Fruit fly (Drosophila melanogaster) whole organism, embryonic: ENCODE data around the gene pug.

Experiments
- CG10147 ChIP-seq: fragments of 200-800 bp; sonication (Bioruptor generic); optimal IDR thresholded peaks from 2 replicates; lab custom pipeline; 2019; ENCODE audit warnings: missing biosample characterization, mild to moderate bottlenecking, missing genetic modification characterization, moderate library complexity
- CG10959 ChIP-seq: fragments of 200-800 bp; sonication (Bioruptor generic); IDR thresholded peaks from 2 replicates; pipeline ENCODE4 v1.3.6; 2022; ENCODE audit warnings: missing biosample characterization, missing genetic modification characterization
- CG11247 ChIP-seq: fragments of 200-800 bp; sonication (Bioruptor generic); IDR thresholded peaks from 2 replicates; pipeline ENCODE4 v1.3.6; 2022; ENCODE audit warnings: missing biosample characterization, missing genetic modification characterization
- CG12942 ChIP-seq: fragments of 200-800 bp; sonication (Bioruptor generic); optimal IDR thresholded peaks from 3 replicates; lab custom pipeline; 2016; ENCODE audit warnings: missing biosample characterization, missing genetic modification characterization
- CG14667 ChIP-seq: fragments of 200-800 bp; sonication (Bioruptor generic); IDR thresholded peaks from 2 replicates; pipeline ENCODE4 v1.3.6; 2022; ENCODE audit warnings: missing biosample characterization, missing genetic modification characterization
- CG14965 ChIP-seq: fragments of 200-800 bp; sonication (Bioruptor generic); optimal IDR thresholded peaks from 2 replicates; lab custom pipeline; 2016; ENCODE audit warnings: missing biosample characterization, missing genetic modification characterization, borderline replicate concordance
- CG16863 ChIP-seq: fragments of 200-800 bp; sonication (Bioruptor generic); optimal IDR thresholded peaks from 3 replicates; lab custom pipeline; 2016; ENCODE audit warnings: missing biosample characterization, missing genetic modification characterization
- CG17568 ChIP-seq: fragments of 200-800 bp; sonication (Bioruptor generic); optimal IDR thresholded peaks from 2 replicates; lab custom pipeline; 2018; ENCODE audit warnings: missing biosample characterization, mild to moderate bottlenecking, missing genetic modification characterization, moderate library complexity
- CG18011 ChIP-seq: fragments of 200-800 bp; sonication (Bioruptor generic); optimal IDR thresholded peaks from 2 replicates; lab custom pipeline; 2017; ENCODE audit warnings: missing biosample characterization, missing genetic modification characterization, mild to moderate bottlenecking, moderate library complexity, missing genotype
- CG2202 ChIP-seq: fragments of 200-800 bp; sonication (Bioruptor generic); optimal IDR thresholded peaks from 2 replicates; lab custom pipeline; 2018; ENCODE audit warnings: missing biosample characterization, mild to moderate bottlenecking, missing genetic modification characterization
- CG4360 ChIP-seq: fragments of 200-800 bp; sonication (Bioruptor generic); IDR thresholded peaks from 2 replicates; pipeline ENCODE4 v1.3.6; 2022; ENCODE audit warnings: missing biosample characterization, missing genetic modification characterization
- CG6791 ChIP-seq: fragments of 200-800 bp; sonication (Bioruptor generic); IDR thresholded peaks from 3 replicates; pipeline ENCODE4 v1.3.6; 2022; ENCODE audit warnings: missing biosample characterization, missing genetic modification characterization; ENCODE audit not compliant: partially characterized antibody
- CG7556 ChIP-seq: fragments of 200-800 bp; sonication (Bioruptor generic); optimal IDR thresholded peaks from 2 replicates; lab custom pipeline; 2017; ENCODE audit warnings: missing biosample characterization, mild to moderate bottlenecking, missing genetic modification characterization
- CG7786 ChIP-seq: fragments of 200-800 bp; sonication (Bioruptor generic); optimal IDR thresholded peaks from 2 replicates; lab custom pipeline; 2016; ENCODE audit warnings: missing biosample characterization, missing genetic modification characterization
- CG9817 ChIP-seq: fragments of 200-800 bp; sonication (Bioruptor generic); optimal IDR thresholded peaks from 2 replicates; lab custom pipeline; 2018; ENCODE audit warnings: missing biosample characterization, mild to moderate bottlenecking, missing genetic modification characterization, moderate library complexity
- CHES-1-like ChIP-seq: fragments of 200-800 bp; sonication (Bioruptor generic); optimal IDR thresholded peaks from 2 replicates; lab custom pipeline; 2016; ENCODE audit warnings: missing biosample characterization, missing genetic modification characterization
- Dek ChIP-seq: fragments of 200-800 bp; sonication (Bioruptor generic); optimal IDR thresholded peaks from 3 replicates; lab custom pipeline; 2019; ENCODE audit warnings: missing biosample characterization, mild to moderate bottlenecking, missing genetic modification characterization, moderate library complexity
- Dip3 ChIP-seq: fragments of 200-800 bp; sonication (Bioruptor generic); optimal IDR thresholded peaks from 3 replicates; lab custom pipeline; 2016; ENCODE audit warnings: missing biosample characterization, missing genetic modification characterization
- Dll ChIP-seq: fragments of 200-800 bp; sonication (Bioruptor generic); IDR thresholded peaks from 4 replicates; pipeline ENCODE4 v1.3.6; 2022; ENCODE audit warnings: missing biosample characterization, missing genetic modification characterization; ENCODE audit not compliant: partially characterized antibody
- Ets65A ChIP-seq: fragments of 200-800 bp; sonication (Bioruptor generic); peaks from one replicate; lab custom pipeline; 2016; ENCODE audit warnings: missing biosample characterization, missing genetic modification characterization
- Fer1 ChIP-seq: fragments of 200-800 bp; sonication (Bioruptor generic); optimal IDR thresholded peaks from 2 replicates; lab custom pipeline; 2017; ENCODE audit warnings: missing biosample characterization, mild to moderate bottlenecking, missing genetic modification characterization
- GATAe ChIP-seq: fragments of 200-800 bp; sonication (Bioruptor generic); conservative IDR thresholded peaks from 2 replicates; pipeline ENCODE4 v1.3.6; 2022; ENCODE audit warnings: missing biosample characterization, missing genetic modification characterization
- HLH54F ChIP-seq: fragments of 200-800 bp; sonication (Bioruptor generic); optimal IDR thresholded peaks from 3 replicates; lab custom pipeline; 2016; ENCODE audit warnings: missing biosample characterization, missing genetic modification characterization
- Kr ChIP-seq: fragments of 200-800 bp; sonication (Bioruptor generic); optimal IDR thresholded peaks from 2 replicates; lab custom pipeline; 2017; ENCODE audit warnings: missing biosample characterization, mild to moderate bottlenecking, missing genetic modification characterization
- NC2α ChIP-seq: fragments of 200-800 bp; sonication (Bioruptor generic); optimal IDR thresholded peaks from 2 replicates; lab custom pipeline; 2016; ENCODE audit warnings: missing biosample characterization, missing genetic modification characterization
- NK7.1 ChIP-seq: fragments of 200-800 bp; sonication (Bioruptor generic); optimal IDR thresholded peaks from 3 replicates; lab custom pipeline; 2016; ENCODE audit warnings: missing biosample characterization, missing genetic modification characterization
- NfI ChIP-seq: fragments of 200-800 bp; sonication (Bioruptor generic); optimal IDR thresholded peaks from 3 replicates; lab custom pipeline; 2018; ENCODE audit warnings: missing biosample characterization, mild to moderate bottlenecking, missing genetic modification characterization, moderate library complexity
- aop ChIP-seq: fragments of 200-800 bp; sonication (Bioruptor generic); IDR thresholded peaks from 2 replicates; pipeline ENCODE4 v1.3.6; 2022; ENCODE audit warnings: missing biosample characterization, missing genetic modification characterization
- ap ChIP-seq: fragments of 200-800 bp; sonication (Bioruptor generic); IDR thresholded peaks from 2 replicates; pipeline ENCODE4 v1.3.6; 2022; ENCODE audit warnings: missing biosample characterization, missing genetic modification characterization
- bcd ChIP-seq: fragments of 200-800 bp; sonication (Bioruptor generic); optimal IDR thresholded peaks from 2 replicates; lab custom pipeline; 2017; ENCODE audit warnings: missing biosample characterization, mild to moderate bottlenecking, missing genetic modification characterization
- ci ChIP-seq: fragments of 200-800 bp; sonication (Bioruptor generic); IDR thresholded peaks from 3 replicates; pipeline ENCODE4 v1.3.6; 2022; ENCODE audit warnings: missing biosample characterization, missing genetic modification characterization
- dpn ChIP-seq, 2 experiments: fragments of 200-800 bp; sonication (Bioruptor generic); optimal IDR thresholded peaks; 3 replicates each; lab custom pipeline; 2016; ENCODE audit warnings: missing biosample characterization in 2 of 2, missing genetic modification characterization in 2 of 2
- exex ChIP-seq: fragments of 200-800 bp; sonication (Bioruptor generic); optimal IDR thresholded peaks from 4 replicates; lab custom pipeline; 2018; ENCODE audit warnings: missing biosample characterization, mild to moderate bottlenecking, missing genetic modification characterization, moderate library complexity
- fu2 ChIP-seq: fragments of 200-800 bp; sonication (Bioruptor generic); optimal IDR thresholded peaks from 2 replicates; lab custom pipeline; 2016; ENCODE audit warnings: missing biosample characterization, missing genetic modification characterization
- gcm ChIP-seq: fragments of 200-800 bp; sonication (Bioruptor generic); optimal IDR thresholded peaks from 2 replicates; lab custom pipeline; 2019; ENCODE audit warnings: missing biosample characterization, mild to moderate bottlenecking, missing genetic modification characterization, moderate library complexity
- gfzf ChIP-seq: fragments of 200-800 bp; sonication (Bioruptor generic); optimal IDR thresholded peaks from 2 replicates; lab custom pipeline; 2016; ENCODE audit warnings: missing biosample characterization, mild to moderate bottlenecking, missing genetic modification characterization, moderate library complexity
- grau ChIP-seq: fragments of 200-800 bp; optimal IDR thresholded peaks from 3 replicates; lab custom pipeline; 2019; ENCODE audit warnings: missing biosample characterization, mild to moderate bottlenecking, missing genetic modification characterization, moderate library complexity
- gsb ChIP-seq: fragments of 200-800 bp; sonication (Bioruptor generic); IDR thresholded peaks from 2 replicates; pipeline ENCODE4 v1.3.6; 2022; ENCODE audit warnings: missing biosample characterization, missing genetic modification characterization
- mam ChIP-seq: fragments of 200-800 bp; sonication (Bioruptor generic); optimal IDR thresholded peaks from 3 replicates; lab custom pipeline; 2016; ENCODE audit warnings: missing biosample characterization, missing genetic modification characterization
- nau ChIP-seq: fragments of 200-800 bp; sonication (Bioruptor generic); optimal IDR thresholded peaks from 3 replicates; lab custom pipeline; 2017; ENCODE audit warnings: missing biosample characterization, mild to moderate bottlenecking, missing genetic modification characterization, missing genetic modification reagents
- odd ChIP-seq: fragments of 200-800 bp; sonication (Bioruptor generic); optimal IDR thresholded peaks from 2 replicates; lab custom pipeline; 2017; ENCODE audit warnings: missing biosample characterization, mild to moderate bottlenecking, missing genetic modification characterization
- row ChIP-seq: fragments of 200-800 bp; sonication (Bioruptor generic); IDR thresholded peaks from 3 replicates; pipeline ENCODE4 v1.3.6; 2022; ENCODE audit warnings: missing biosample characterization, missing genetic modification characterization
- schlank ChIP-seq: fragments of 200-800 bp; sonication (Bioruptor generic); optimal IDR thresholded peaks from 2 replicates; lab custom pipeline; 2018; ENCODE audit warnings: missing biosample characterization, mild to moderate bottlenecking, missing genetic modification characterization
- sens ChIP-seq: fragments of 200-800 bp; sonication (Bioruptor generic); peaks from one replicate; lab custom pipeline; 2016; ENCODE audit warnings: missing biosample characterization, missing genetic modification characterization
- sim ChIP-seq: fragments of 200-800 bp; sonication (Bioruptor generic); IDR thresholded peaks from 2 replicates; pipeline ENCODE4 v1.3.6; 2022; ENCODE audit warnings: missing biosample characterization, missing genetic modification characterization
- tgo ChIP-seq: fragments of 200-800 bp; sonication (Bioruptor generic); IDR thresholded peaks from 3 replicates; pipeline ENCODE4 v1.3.6; 2022; ENCODE audit warnings: missing biosample characterization, missing genetic modification characterization
- tll ChIP-seq, 2 experiments: fragments of 200-800 bp in 1 of 2; fragments of >200 bp in 1 of 2; sonication (Bioruptor generic) in 1 of 2; optimal IDR thresholded peaks; 2 replicates each; lab custom pipeline; 2017 to 2019; ENCODE audit warnings: missing biosample characterization in 2 of 2, missing genetic modification characterization in 2 of 2, mild to moderate bottlenecking in 1 of 2, moderate library complexity in 1 of 2
- tna ChIP-seq: fragments of 200-800 bp; sonication (Bioruptor generic); IDR thresholded peaks from 2 replicates; pipeline ENCODE4 v1.3.6; 2022; ENCODE audit warnings: missing biosample characterization, missing genetic modification characterization; ENCODE audit not compliant: partially characterized antibody
- wek ChIP-seq: fragments of 200-800 bp; sonication (Bioruptor generic); optimal IDR thresholded peaks from 3 replicates; lab custom pipeline; 2018; ENCODE audit warnings: missing biosample characterization, mild to moderate bottlenecking, missing genetic modification characterization, moderate library complexity
- wor ChIP-seq: fragments of 200-800 bp; sonication (Bioruptor generic); IDR thresholded peaks from 2 replicates; pipeline ENCODE4 v1.3.6; 2022; ENCODE audit warnings: missing biosample characterization, missing genetic modification characterization
- zf30C ChIP-seq: fragments of 200-800 bp; sonication (Bioruptor generic); optimal IDR thresholded peaks from 3 replicates; lab custom pipeline; 2018; ENCODE audit warnings: missing biosample characterization, mild to moderate bottlenecking, missing genetic modification characterization

Gene pug

DNA sequence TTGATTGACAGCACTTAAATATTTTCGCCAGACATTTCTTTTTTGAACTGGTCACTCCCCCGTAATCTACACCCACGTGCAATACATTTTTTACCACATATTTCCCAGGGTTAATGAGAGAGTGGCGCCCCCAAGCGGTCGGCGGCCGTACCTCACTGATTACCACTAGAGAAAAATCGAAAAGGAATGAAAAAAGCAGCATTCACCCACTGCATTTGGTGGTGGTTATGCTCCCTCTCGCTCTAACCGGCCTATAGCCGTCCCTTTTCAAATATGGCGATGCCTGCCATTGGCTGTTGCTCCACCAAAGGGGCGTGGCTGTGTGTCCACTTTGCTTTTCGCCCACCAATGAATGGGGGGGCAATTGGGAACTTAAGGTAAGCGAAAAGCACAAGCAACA lies 31.4 kb upstream of the pug start (continued):
- TF ChIP-seq CHES-1-like (GFP tag; lab: Kevin White, UChicago) (peak; percentile 14), Dll (GFP tag; lab: Robert Waterston, UW) (no peak), Ets65A (GFP tag; lab: Kevin White, UChicago) (no peak), CG14965 (peak; percentile 98), gsb (GFP tag; lab: Robert Waterston, UW) (peak; percentile 39; the same call in 1 of the 2 replicates), Dek (tag; lab: Kevin White, UChicago) (no peak), zf30C (GFP tag; lab: Kevin White, UChicago) (peak; percentile 58), wek (GFP tag; lab: Kevin White, UChicago) (peak; percentile 55), bcd (GFP tag; lab: Kevin White, UChicago) (peak; percentile 38), tgo (peak; percentile 44), CG7786 (GFP tag; lab: Kevin White, UChicago) (no peak), NfI (GFP tag; lab: Kevin White, UChicago) (peak; percentile 61), Kr (no peak), CG11247 (GFP tag; lab: Robert Waterston, UW) (no peak), gcm (GFP tag; lab: Kevin White, UChicago) (peak; percentile 57), CG12942 (GFP tag; lab: Kevin White, UChicago) (no peak), schlank (tag; lab: Kevin White, UChicago) (no peak), exex (tag; lab: Kevin White, UChicago) (no peak), CG6791 (GFP tag; lab: Robert Waterston, UW) (peak; percentile 40; the same call in 2 of the 3 replicates), CG16863 (GFP tag; lab: Kevin White, UChicago) (peak; percentile 48), sim (peak; percentile 51; the same call in 1 of the 2 replicates), Dip3 (GFP tag; lab: Kevin White, UChicago) (no peak), GATAe (no peak), NK7.1 (peak; percentile 23), CG10959 (GFP tag; lab: Robert Waterston, UW) (peak; percentile 33; the same call in 1 of the 2 replicates), CG14667 (no peak), mam (GFP tag; lab: Kevin White, UChicago) (no peak), wor (GFP tag; lab: Robert Waterston, UW) (no peak), grau (tag; lab: Kevin White, UChicago) (peak; percentile 47), CG7556 (GFP tag; lab: Kevin White, UChicago) (peak; percentile 18), row (GFP tag; lab: Robert Waterston, UW) (peak; percentile 22; the same call in 1 of the 3 replicates), tna (no peak), CG9817 (tag; lab: Kevin White, UChicago) (no peak), CG2202 (tag; lab: Kevin White, UChicago) (peak; percentile 15), CG10147 (GFP tag; lab: Kevin White, UChicago) (no peak), aop (GFP tag; lab: Robert Waterston, UW) (no peak), NC2α (GFP tag; lab: Kevin White, UChicago) (no peak), sens (peak; percentile 91), CG17568 (GFP tag; lab: Kevin White, UChicago) (peak; percentile 16), ci (GFP tag; lab: Robert Waterston, UW) (peak; percentile 90), CG4360 (peak; percentile 41; the same call in 1 of the 2 replicates), odd (GFP tag; lab: Kevin White, UChicago) (peak; percentile 74), ap (GFP tag; lab: Robert Waterston, UW) (0 out of 2 replicates have a peak, but pooled peaks have one; percentile 16), fu2 (no peak), Fer1 (GFP tag; lab: Kevin White, UChicago) (no peak), CG18011 (GFP tag; lab: Kevin White, UChicago) (no peak), HLH54F (GFP tag; lab: Kevin White, UChicago) (no peak), dpn (GFP tag; optimal IDR thresholded peaks at IDR 0.05; lab: Kevin White, UChicago) (peak; percentile 20 to 41), nau (GFP tag; lab: Kevin White, UChicago) (peak; percentile 57), tll (GFP tag; optimal IDR thresholded peaks at IDR 0.05; lab: Kevin White, UChicago) (no peak), gfzf (no peak)
